Fruit fly (Drosophila melanogaster) whole organism, prepupa: ENCODE data around the gene CG13003.

Experiments used
- CG15336 ChIP-seq: fragments of 200-800 bp; sonication (Bioruptor generic); IDR thresholded peaks from 2 replicates; pipeline ENCODE4 v1.3.6; 2022; ENCODE audit warnings: missing biosample characterization, missing genetic modification characterization
- CG4318 ChIP-seq: fragments of 200-800 bp; sonication (Bioruptor generic); optimal IDR thresholded peaks from 3 replicates; lab custom pipeline; 2017; ENCODE audit warnings: missing biosample characterization, mild to moderate bottlenecking, missing genetic modification characterization
- CG7368 ChIP-seq: fragments of 200-800 bp; sonication (Bioruptor generic); optimal IDR thresholded peaks from 3 replicates; lab custom pipeline; 2016; ENCODE audit warnings: missing biosample characterization, missing genetic modification characterization
- CG8632 ChIP-seq: fragments of 200-800 bp; sonication (Bioruptor generic); optimal IDR thresholded peaks from 3 replicates; lab custom pipeline; 2016; ENCODE audit warnings: missing biosample characterization, missing genetic modification characterization
- lz ChIP-seq: fragments of 200-800 bp; sonication (Bioruptor generic); optimal IDR thresholded peaks from 3 replicates; lab custom pipeline; 2016; ENCODE audit warnings: missing biosample characterization, missing genetic modification characterization

DNA sequence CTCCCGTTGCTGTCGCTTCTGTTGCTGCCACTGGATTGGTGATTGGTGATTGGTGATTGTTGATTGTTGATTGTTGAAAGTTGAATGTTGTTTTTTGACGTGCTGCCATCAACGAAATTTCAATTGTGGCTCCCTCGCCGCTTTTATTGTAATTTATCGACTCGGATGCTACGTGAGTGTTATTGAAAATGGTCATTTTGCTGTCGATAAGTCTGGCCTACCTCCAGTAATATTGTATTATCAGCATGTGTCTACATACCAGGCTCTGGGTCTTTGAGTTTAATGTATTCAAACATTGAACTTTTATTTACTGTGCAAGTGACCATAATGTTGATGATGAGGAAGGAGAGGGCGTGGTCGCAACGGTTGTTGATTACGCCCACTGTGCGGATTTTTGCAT, 26.1 kb upstream of the CG13003 start:
- no peak for TF ChIP-seq CG15336 (GFP tag; lab: Robert Waterston, UW)
- TF ChIP-seq CG4318 (GFP tag; lab: Kevin White, UChicago): no peak
- TF ChIP-seq lz (GFP tag; lab: Kevin White, UChicago): no peak
- no peak for TF ChIP-seq CG8632
- TF ChIP-seq CG7368 (GFP tag; lab: Kevin White, UChicago): no peak
